Worm (Caenorhabditis elegans) whole organism, L1 larva: ENCODE results near the gene bra-1.

Experiments used
- C04F5.9 ChIP-seq: sonication (generic microtip); optimal IDR thresholded peaks from 2 replicates; lab custom pipeline; 2016; ENCODE audit warnings: missing genetic modification characterization, missing compliant biosample characterization
- F16B12.6 ChIP-seq: fragments of 150-350 bp; optimal IDR thresholded peaks from 2 replicates; lab custom pipeline; 2014; ENCODE audit warnings: missing biosample characterization, missing genetic modification characterization
- Y116A8C.19 ChIP-seq: sonication (generic microtip); optimal IDR thresholded peaks from 2 replicates; lab custom pipeline; 2016; ENCODE audit warnings: missing compliant biosample characterization, missing genetic modification characterization, borderline replicate concordance
- alr-1 ChIP-seq: fragments of 200-800 bp; sonication (Bioruptor generic); optimal IDR thresholded peaks from 2 replicates; lab custom pipeline; 2018; ENCODE audit warnings: borderline replicate concordance, mild to moderate bottlenecking, missing genetic modification characterization, missing compliant biosample characterization
- blmp-1 ChIP-seq: fragments of 150-350 bp; optimal IDR thresholded peaks from 2 replicates; lab custom pipeline; 2014; ENCODE audit warnings: missing biosample characterization, missing genetic modification characterization
- ceh-88 ChIP-seq: fragments of 200-800 bp; sonication (Bioruptor generic); IDR thresholded peaks from 2 replicates; pipeline ENCODE4 v1.3.6; 2022; ENCODE audit warnings: missing genetic modification characterization, missing compliant biosample characterization
- ceh-90 ChIP-seq: sonication (generic microtip); optimal IDR thresholded peaks from 2 replicates; lab custom pipeline; 2016; ENCODE audit warnings: missing genetic modification characterization, missing compliant biosample characterization
- dsc-1 ChIP-seq: sonication (generic microtip); optimal IDR thresholded peaks from 2 replicates; lab custom pipeline; 2016; ENCODE audit warnings: mild to moderate bottlenecking, missing genetic modification characterization, missing compliant biosample characterization
- efl-1 ChIP-seq, 4 experiments: fragments of 150-350 bp; optimal IDR thresholded peaks in 3 of 4; peaks in 1 of 4; 1 replicate in 1 of 4; 2 replicates in 3 of 4; lab custom pipeline; 2014; ENCODE audit warnings: missing biosample characterization in 2 of 4, missing genetic modification characterization in 2 of 4, missing genetic modification reagents in 2 of 4
- efl-3 ChIP-seq: fragments of 200-800 bp; sonication (Bioruptor generic); optimal IDR thresholded peaks from 2 replicates; lab custom pipeline; 2018; ENCODE audit warnings: mild to moderate bottlenecking, missing genetic modification characterization, missing compliant biosample characterization
- fkh-4 ChIP-seq: sonication (generic microtip); optimal IDR thresholded peaks from 2 replicates; lab custom pipeline; 2016; ENCODE audit warnings: missing compliant biosample characterization, missing genetic modification characterization, borderline replicate concordance
- fos-1 ChIP-seq: fragments of 150-350 bp; optimal IDR thresholded peaks from 2 replicates; lab custom pipeline; 2014; ENCODE audit warnings: missing biosample characterization, missing genetic modification characterization
- hlh-17 ChIP-seq: fragments of 200-800 bp; sonication (Bioruptor generic); optimal IDR thresholded peaks from 2 replicates; lab custom pipeline; 2018; ENCODE audit warnings: missing genetic modification characterization, mild to moderate bottlenecking, missing compliant biosample characterization, moderate library complexity, borderline replicate concordance
- irx-1 ChIP-seq: sonication (generic microtip); optimal IDR thresholded peaks from 2 replicates; lab custom pipeline; 2016; ENCODE audit warnings: missing genetic modification characterization, missing compliant biosample characterization
- isw-1 ChIP-seq: fragments of 200-800 bp; sonication (Bioruptor generic); IDR thresholded peaks from 2 replicates; pipeline ENCODE4 v1.3.6; 2022; ENCODE audit warnings: missing genetic modification characterization, missing compliant biosample characterization
- lin-13 ChIP-seq: fragments of 150-350 bp; optimal IDR thresholded peaks from 2 replicates; lab custom pipeline; 2014; ENCODE audit warnings: missing biosample characterization, missing genetic modification reagents, missing genetic modification characterization
- lin-14 ChIP-seq: fragments of 200-800 bp; sonication (Bioruptor generic); optimal IDR thresholded peaks from 2 replicates; lab custom pipeline; 2018; ENCODE audit warnings: mild to moderate bottlenecking, missing genetic modification characterization, moderate library complexity, missing compliant biosample characterization
- lin-15B ChIP-seq: fragments of 150-350 bp; sonication (generic microtip); optimal IDR thresholded peaks from 3 replicates; lab custom pipeline; 2014; ENCODE audit warnings: missing biosample characterization, missing genetic modification characterization
- lin-35 ChIP-seq, 2 experiments: fragments of 150-350 bp; optimal IDR thresholded peaks; 2 replicates each; lab custom pipeline; 2014; ENCODE audit warnings: missing biosample characterization in 2 of 2, missing genetic modification characterization in 2 of 2, missing genetic modification reagents in 2 of 2
- lin-39 ChIP-seq: fragments of 150-350 bp; optimal IDR thresholded peaks from 2 replicates; lab custom pipeline; 2014; ENCODE audit warnings: missing biosample characterization, missing genetic modification reagents, missing genetic modification characterization
- lir-3 ChIP-seq: sonication (generic microtip); optimal IDR thresholded peaks from 2 replicates; lab custom pipeline; 2016; ENCODE audit warnings: mild to moderate bottlenecking, missing genetic modification characterization, moderate library complexity, missing compliant biosample characterization; ENCODE audit not compliant: poor library complexity
- lsy-2 ChIP-seq, 2 experiments: fragments of 150-350 bp; optimal IDR thresholded peaks; 2 replicates each; lab custom pipeline; 2014; ENCODE audit warnings: missing biosample characterization in 2 of 2, missing genetic modification characterization in 2 of 2
- mdl-1 ChIP-seq, 2 experiments: fragments of 150-350 bp; optimal IDR thresholded peaks; 2 replicates each; lab custom pipeline; 2014 to 2017; ENCODE audit warnings: missing biosample characterization in 2 of 2, missing genetic modification characterization in 2 of 2, inconsistent platforms in 1 of 2
- mef-2 ChIP-seq: fragments of 150-350 bp; optimal IDR thresholded peaks from 2 replicates; lab custom pipeline; 2014; ENCODE audit warnings: missing biosample characterization, missing genetic modification characterization
- mep-1 ChIP-seq: fragments of 150-350 bp; optimal IDR thresholded peaks from 2 replicates; lab custom pipeline; 2014; ENCODE audit warnings: missing biosample characterization, missing genetic modification characterization
- nhr-19 ChIP-seq: fragments of 200-800 bp; sonication (Bioruptor generic); conservative IDR thresholded peaks from 2 replicates; pipeline ENCODE4 v1.3.6; 2022; ENCODE audit warnings: missing genetic modification characterization, missing compliant biosample characterization
- nhr-20 ChIP-seq: sonication (generic microtip); optimal IDR thresholded peaks from 2 replicates; lab custom pipeline; 2016; ENCODE audit warnings: mild to moderate bottlenecking, missing genetic modification characterization, missing compliant biosample characterization
- nhr-71 ChIP-seq: sonication (generic microtip); optimal IDR thresholded peaks from 2 replicates; lab custom pipeline; 2016; ENCODE audit warnings: mild to moderate bottlenecking, missing genetic modification characterization, moderate library complexity, missing compliant biosample characterization
- nhr-76 ChIP-seq: sonication (generic microtip); optimal IDR thresholded peaks from 2 replicates; lab custom pipeline; 2017; ENCODE audit warnings: missing biosample characterization, missing genetic modification characterization
- nhr-77 ChIP-seq: fragments of 150-350 bp; optimal IDR thresholded peaks from 2 replicates; lab custom pipeline; 2014; ENCODE audit warnings: missing biosample characterization, missing genetic modification characterization
- pag-3 ChIP-seq: sonication (generic microtip); optimal IDR thresholded peaks from 2 replicates; lab custom pipeline; 2017; ENCODE audit warnings: missing genetic modification characterization, mild to moderate bottlenecking, missing compliant biosample characterization, antibody characterized with exemption, borderline replicate concordance; ENCODE audit not compliant: insufficient read depth
- pqm-1 ChIP-seq: sonication (generic microtip); optimal IDR thresholded peaks from 3 replicates; lab custom pipeline; 2017; ENCODE audit warnings: missing biosample characterization, missing genetic modification characterization
- rnt-1 ChIP-seq: sonication (generic microtip); optimal IDR thresholded peaks from 2 replicates; lab custom pipeline; 2016; ENCODE audit warnings: mild to moderate bottlenecking, missing genetic modification characterization, moderate library complexity, missing compliant biosample characterization
- snpc-4 ChIP-seq: fragments of 150-350 bp; optimal IDR thresholded peaks from 2 replicates; lab custom pipeline; 2014; ENCODE audit warnings: missing biosample characterization, missing genetic modification characterization
- snu-23 ChIP-seq: sonication (generic microtip); optimal IDR thresholded peaks from 2 replicates; lab custom pipeline; 2016; ENCODE audit warnings: missing genetic modification characterization, missing compliant biosample characterization
- sup-37 ChIP-seq: fragments of 200-800 bp; sonication (Bioruptor generic); optimal IDR thresholded peaks from 2 replicates; lab custom pipeline; 2018; ENCODE audit warnings: mild to moderate bottlenecking, missing genetic modification characterization, missing compliant biosample characterization
- tbx-2 ChIP-seq: sonication (generic microtip); optimal IDR thresholded peaks from 2 replicates; lab custom pipeline; 2016; ENCODE audit warnings: missing genetic modification characterization, missing compliant biosample characterization
- unc-130 ChIP-seq: fragments of 150-350 bp; optimal IDR thresholded peaks from 2 replicates; lab custom pipeline; 2017; ENCODE audit warnings: missing biosample characterization, missing genetic modification characterization, inconsistent platforms
- unc-30 ChIP-seq: sonication (generic microtip); optimal IDR thresholded peaks from 2 replicates; lab custom pipeline; 2017; ENCODE audit warnings: missing biosample characterization, missing genetic modification characterization
- unc-62 ChIP-seq: fragments of 150-350 bp; optimal IDR thresholded peaks from 2 replicates; lab custom pipeline; 2014; ENCODE audit warnings: missing biosample characterization, missing genetic modification reagents, missing genetic modification characterization
- unc-86 ChIP-seq: sonication (generic microtip); optimal IDR thresholded peaks from 2 replicates; lab custom pipeline; 2016; ENCODE audit warnings: missing genetic modification characterization, missing compliant biosample characterization
- vab-15 ChIP-seq: sonication (generic microtip); optimal IDR thresholded peaks from 2 replicates; lab custom pipeline; 2017; ENCODE audit warnings: missing genotype, mild to moderate bottlenecking, missing genetic modification characterization, missing compliant biosample characterization
- zip-4 ChIP-seq: fragments of 200-800 bp; sonication (Bioruptor generic); optimal IDR thresholded peaks from 2 replicates; lab custom pipeline; 2018; ENCODE audit warnings: mild to moderate bottlenecking, missing genetic modification characterization, moderate library complexity, missing compliant biosample characterization
- ztf-11 ChIP-seq, 2 experiments: sonication (generic microtip); optimal IDR thresholded peaks; 2 replicates each; lab custom pipeline; 2016 to 2017; ENCODE audit warnings: missing genetic modification characterization in 2 of 2, missing biosample characterization in 1 of 2, missing compliant biosample characterization in 1 of 2
- ztf-4 ChIP-seq: fragments of 150-350 bp; optimal IDR thresholded peaks from 2 replicates; lab custom pipeline; 2014; ENCODE audit warnings: missing biosample characterization, missing genetic modification characterization

bra-1 gene

DNA sequence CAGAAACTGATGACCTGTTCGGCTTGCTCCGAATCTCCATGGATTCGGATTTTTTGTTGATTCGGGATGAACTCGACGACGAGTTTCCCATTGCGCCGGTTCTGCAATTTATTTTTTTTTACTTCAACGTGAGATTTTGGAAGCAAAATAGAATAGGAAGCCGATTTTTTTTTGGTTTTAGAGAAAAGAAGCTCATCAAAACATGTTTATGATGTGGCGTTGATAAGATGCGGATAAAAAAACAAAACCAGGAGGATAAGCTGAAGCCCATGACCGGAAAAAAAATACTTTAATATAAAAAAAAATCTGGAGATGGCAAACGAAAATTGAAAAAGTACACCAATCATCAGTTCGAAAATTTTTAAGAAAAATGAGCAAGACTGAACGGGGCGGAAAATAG, 42.2 kb upstream of the bra-1 start, which contains the start of gene glb-20:
Gene glb-20, minus strand, starts transcription at position 101 of the 400 bp plus-strand sequence.
- TF ChIP-seq nhr-19 (GFP tag; lab: Robert Waterston, UW), result no peak
- TF ChIP-seq irx-1 (tag; lab: Kevin White, UChicago), result no peak
- no peak for TF ChIP-seq unc-62 (GFP tag; lab: Kevin White, UChicago)
- TF ChIP-seq unc-130 (tag; lab: Kevin White, UChicago), result no peak
- TF ChIP-seq mdl-1 (tag; optimal IDR thresholded peaks at IDR 0.05; lab: Kevin White, UChicago), result no peak
- TF ChIP-seq isw-1 (GFP tag; lab: Robert Waterston, UW), result no peak
- TF ChIP-seq ceh-90 (tag; lab: Kevin White, UChicago), result no peak
- no peak for TF ChIP-seq lin-14 (GFP tag; lab: Kevin White, UChicago)
- TF ChIP-seq ztf-11 (tag; optimal IDR thresholded peaks at IDR 0.05; lab: Kevin White, UChicago), result no peak
- TF ChIP-seq ztf-4 (tag; lab: Kevin White, UChicago), result no peak

DNA sequence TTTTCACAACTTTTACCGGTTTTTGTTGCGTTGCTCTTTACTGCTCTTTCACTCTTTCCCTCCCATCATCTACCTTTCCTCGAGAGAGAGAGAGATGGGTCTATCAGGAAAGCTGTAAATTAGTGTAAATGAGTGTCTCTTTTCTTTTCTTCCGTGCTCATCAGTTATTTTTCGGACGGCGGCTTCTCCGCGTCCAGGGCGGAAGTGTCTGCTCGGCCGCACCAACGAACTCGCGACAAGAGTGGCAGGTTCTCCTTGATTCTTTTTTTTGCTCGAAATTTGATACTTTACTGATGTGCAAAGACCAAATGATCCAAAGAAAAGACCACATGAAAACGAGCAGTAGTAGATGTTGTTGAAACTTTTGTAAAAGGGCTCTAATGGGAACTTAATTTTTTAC, 39.6 kb upstream of the bra-1 start:
- TF ChIP-seq nhr-71 (tag; lab: Kevin White, UChicago) (peak; percentile 41), lin-14 (GFP tag; lab: Kevin White, UChicago) (peak; percentile 70), rnt-1 (peak; percentile 31), snpc-4 (tag; lab: Kevin White, UChicago) (no peak), Y116A8C.19 (tag; lab: Kevin White, UChicago) (no peak), C04F5.9 (tag; lab: Kevin White, UChicago) (no peak)

DNA sequence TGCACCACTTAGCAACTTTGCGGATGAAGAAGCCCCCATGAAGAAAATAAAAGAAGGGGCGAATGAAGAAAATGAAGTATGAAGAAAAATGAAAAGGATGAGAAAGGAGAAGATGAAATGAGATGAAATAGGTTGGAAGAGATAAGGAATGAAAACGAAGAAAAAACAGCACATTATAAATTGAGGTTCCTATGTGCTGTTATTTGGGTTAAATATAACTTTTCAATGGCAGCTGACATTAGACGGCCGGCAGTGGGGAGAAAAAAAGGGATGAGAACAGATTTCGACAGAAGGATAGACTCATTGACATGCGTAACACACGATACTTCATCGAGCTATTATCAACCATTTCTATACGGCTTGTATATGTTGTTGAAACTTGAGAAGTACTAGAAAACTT, 36.3 kb upstream of the bra-1 start:
- peak in 1 of 2 experiments; percentile 9 for TF ChIP-seq lsy-2 (tag; optimal IDR thresholded peaks at IDR 0.05; lab: Kevin White, UChicago)
- TF ChIP-seq lin-39 (tag; lab: Kevin White, UChicago), result peak; percentile 32
- peak; percentile 62 for TF ChIP-seq pag-3 (tag; lab: Kevin White, UChicago)
- peak; percentile 26 for TF ChIP-seq blmp-1 (tag; lab: Kevin White, UChicago)
- TF ChIP-seq lin-14 (GFP tag; lab: Kevin White, UChicago), result no peak
- TF ChIP-seq rnt-1, result peak; percentile 49
- TF ChIP-seq mef-2 (tag; lab: Kevin White, UChicago), result peak; percentile 22
- no peak for TF ChIP-seq nhr-76 (tag; lab: Kevin White, UChicago)
- peak; percentile 14 for TF ChIP-seq nhr-19 (GFP tag; lab: Robert Waterston, UW)
- TF ChIP-seq lin-15B (tag; lab: Kevin White, UChicago), result no peak
- TF ChIP-seq nhr-20, result peak; percentile 7
- no peak for TF ChIP-seq tbx-2
- no peak for TF ChIP-seq unc-86 (tag; lab: Kevin White, UChicago)
- peak; percentile 62 for TF ChIP-seq nhr-71 (tag; lab: Kevin White, UChicago)

DNA sequence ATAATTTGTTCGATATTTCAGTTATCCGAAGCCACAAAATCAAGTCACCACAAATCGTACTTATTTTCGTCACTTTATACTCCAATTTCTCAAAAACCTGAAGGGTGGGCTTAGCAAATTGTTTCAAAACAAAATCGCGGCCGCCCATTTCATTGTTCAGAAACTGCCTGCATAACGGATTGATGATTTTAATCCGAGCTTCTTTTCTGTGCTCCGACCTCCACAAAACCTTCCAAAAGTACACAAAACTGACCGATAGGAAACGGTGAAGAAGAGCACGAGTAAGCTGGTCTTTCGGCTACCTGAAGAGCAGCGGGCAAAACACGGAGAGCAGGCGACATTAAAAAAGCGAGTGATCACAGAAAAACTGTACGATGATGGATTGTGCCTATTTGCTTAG, 31.8 kb upstream of the bra-1 start, which contains the start of gene R01E6.2:
Gene R01E6.2, minus strand, starts transcription at position 101 of the 400 bp plus-strand sequence.
- TF ChIP-seq efl-1 (optimal IDR thresholded peaks at IDR 0.05; lab: Kevin White, UChicago) (no peak), efl-1 (GFP tag; optimal IDR thresholded peaks at IDR 0.05 in 1 of 2; lab: Kevin White, UChicago) (peak in 1 of 2 experiments; percentile 37), zip-4 (no peak), nhr-77 (tag; lab: Kevin White, UChicago) (no peak), unc-30 (tag; lab: Kevin White, UChicago) (no peak), lin-35 (GFP tag; optimal IDR thresholded peaks at IDR 0.05; lab: Kevin White, UChicago) (no peak), ceh-88 (no peak), lir-3 (tag; lab: Kevin White, UChicago) (no peak), efl-3 (GFP tag; lab: Kevin White, UChicago) (no peak)
- TF ChIP-seq, all 84 proteins: peak for 1

DNA sequence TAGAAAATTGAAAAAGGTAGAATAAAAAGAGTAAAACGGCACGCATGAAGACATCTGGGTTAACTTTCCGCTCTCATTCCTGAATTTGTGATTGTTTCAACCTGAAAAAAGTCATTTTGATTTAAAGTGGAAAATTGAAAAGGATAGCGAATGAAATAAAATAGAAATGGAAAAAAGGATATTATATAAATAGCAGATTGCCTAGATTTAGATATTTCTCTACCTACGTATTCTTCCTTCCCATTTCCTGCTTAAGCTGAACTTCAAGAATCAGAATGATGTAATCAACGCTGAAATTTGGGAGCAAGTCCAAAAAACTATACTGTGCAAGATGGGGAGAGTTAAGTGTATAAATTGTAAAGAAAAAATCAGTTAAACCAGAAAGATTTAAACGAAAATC, 28.4 kb upstream of the bra-1 start, which contains the start of gene R01E6.7:
Gene R01E6.7, minus strand, starts transcription at position 101 of the 400 bp plus-strand sequence.
- TF ChIP-seq sup-37 (GFP tag; lab: Kevin White, UChicago), result no peak
- no peak for TF ChIP-seq fos-1 (tag; lab: Kevin White, UChicago)
- TF ChIP-seq dsc-1, result no peak
- no peak for TF ChIP-seq vab-15 (tag; lab: Kevin White, UChicago)
- no peak for TF ChIP-seq alr-1
- TF ChIP-seq nhr-19 (GFP tag; lab: Robert Waterston, UW), result no peak
- TF ChIP-seq pqm-1 (tag; lab: Kevin White, UChicago), result no peak
- TF ChIP-seq mep-1 (tag; lab: Kevin White, UChicago), result no peak
- no peak for TF ChIP-seq fkh-4 (tag; lab: Kevin White, UChicago)
- no peak for TF ChIP-seq hlh-17 (GFP tag; lab: Kevin White, UChicago)
- no peak for TF ChIP-seq snu-23 (GFP tag; lab: Kevin White, UChicago)
- TF ChIP-seq F16B12.6 (tag; lab: Kevin White, UChicago), result no peak
- no peak for TF ChIP-seq lin-13
